Worm (Caenorhabditis elegans) whole organism, young adult: Measurements from ENCODE around the gene let-99.
A peak's percentile ranks its signal among the peaks of the same experiment; 100 is the strongest.

ENCODE experiments used
- B0261.1 ChIP-seq: sonication (generic microtip); optimal IDR thresholded peaks from 2 replicates; lab custom pipeline; 2016; ENCODE audit warnings: mild to moderate bottlenecking, missing genetic modification characterization, moderate library complexity, missing compliant biosample characterization
- B0336.3 ChIP-seq: fragments of 200-800 bp; sonication (Bioruptor generic); IDR thresholded peaks from 2 replicates; pipeline ENCODE4 v1.3.6; 2022; ENCODE audit warnings: missing genetic modification characterization, missing compliant biosample characterization
- C06A6.2 ChIP-seq: fragments of 200-800 bp; sonication (Bioruptor generic); conservative IDR thresholded peaks from 2 replicates; pipeline ENCODE4 v1.3.6; 2022; ENCODE audit warnings: missing genetic modification characterization, missing compliant biosample characterization
- C17E4.6 ChIP-seq: fragments of 200-800 bp; sonication (Bioruptor generic); IDR thresholded peaks from 2 replicates; pipeline ENCODE4 v1.3.6; 2022; ENCODE audit warnings: missing genetic modification reagents, missing genetic modification characterization, missing compliant biosample characterization
- D2030.7 ChIP-seq: fragments of 200-800 bp; sonication (Bioruptor generic); IDR thresholded peaks from 2 replicates; pipeline ENCODE4 v1.3.6; 2022; ENCODE audit warnings: missing genetic modification reagents, missing genetic modification characterization, missing compliant biosample characterization
- F10E7.11 ChIP-seq: sonication (generic microtip); optimal IDR thresholded peaks from 2 replicates; lab custom pipeline; 2017; ENCODE audit warnings: mild to moderate bottlenecking, missing genetic modification characterization, moderate library complexity, missing compliant biosample characterization
- F22D6.2 ChIP-seq: sonication (generic microtip); optimal IDR thresholded peaks from 2 replicates; lab custom pipeline; 2016; ENCODE audit warnings: mild to moderate bottlenecking, missing genetic modification characterization, missing compliant biosample characterization
- F23B12.7 ChIP-seq: sonication (generic microtip); optimal IDR thresholded peaks from 2 replicates; lab custom pipeline; 2017; ENCODE audit warnings: missing genetic modification characterization, mild to moderate bottlenecking, missing compliant biosample characterization, antibody characterized with exemption, moderate library complexity; ENCODE audit not compliant: insufficient read depth
- F33H1.4 ChIP-seq: fragments of 200-800 bp; sonication (Bioruptor generic); IDR thresholded peaks from 2 replicates; pipeline ENCODE4 v1.3.6; 2022; ENCODE audit warnings: missing genetic modification reagents, missing genetic modification characterization, missing compliant biosample characterization
- F39B2.1 ChIP-seq: fragments of 200-800 bp; sonication (Bioruptor generic); IDR thresholded peaks from 2 replicates; pipeline ENCODE4 v1.3.6; 2022; ENCODE audit warnings: missing genetic modification reagents, missing genetic modification characterization, missing compliant biosample characterization
- F49E8.2 ChIP-seq: sonication (generic microtip); optimal IDR thresholded peaks from 3 replicates; lab custom pipeline; 2017; ENCODE audit warnings: missing genetic modification characterization, mild to moderate bottlenecking, missing compliant biosample characterization, antibody characterized with exemption, moderate library complexity; ENCODE audit not compliant: insufficient read depth
- F55B11.4 ChIP-seq: sonication (generic microtip); optimal IDR thresholded peaks from 2 replicates; lab custom pipeline; 2016; ENCODE audit warnings: missing compliant biosample characterization, missing genetic modification characterization, borderline replicate concordance; ENCODE audit not compliant: insufficient read depth
- K11D2.4 ChIP-seq: fragments of 200-800 bp; sonication (Bioruptor generic); IDR thresholded peaks from 2 replicates; pipeline ENCODE4 v1.3.6; 2022; ENCODE audit warnings: missing genetic modification reagents, missing genetic modification characterization, missing compliant biosample characterization
- T07F8.4 ChIP-seq: sonication (generic microtip); optimal IDR thresholded peaks from 2 replicates; lab custom pipeline; 2016; ENCODE audit warnings: mild to moderate bottlenecking, missing genetic modification characterization, moderate library complexity, missing compliant biosample characterization
- T26A5.8 ChIP-seq: sonication (generic microtip); optimal IDR thresholded peaks from 2 replicates; lab custom pipeline; 2016; ENCODE audit warnings: missing genetic modification characterization, missing compliant biosample characterization
- Y53G8AR.9 ChIP-seq: fragments of 200-800 bp; sonication (Bioruptor generic); conservative IDR thresholded peaks from 2 replicates; pipeline ENCODE4 v1.3.6; 2022; ENCODE audit warnings: missing genetic modification reagents, missing genetic modification characterization, missing compliant biosample characterization
- Y67H2A.10 ChIP-seq: fragments of 200-800 bp; sonication (Bioruptor generic); conservative IDR thresholded peaks from 2 replicates; pipeline ENCODE4 v1.3.6; 2022; ENCODE audit warnings: missing genetic modification reagents, missing genetic modification characterization, missing compliant biosample characterization
- ama-1 ChIP-seq, 3 experiments: fragments of 150-350 bp in 1 of 3; sonication (generic microtip) in 2 of 3; optimal IDR thresholded peaks; 2 replicates each; lab custom pipeline; 2014 to 2018; ENCODE audit warnings: missing biosample characterization in 2 of 3, missing genetic modification characterization in 2 of 3, missing genetic modification reagents in 2 of 3
- atf-7 ChIP-seq: sonication (generic microtip); optimal IDR thresholded peaks from 2 replicates; lab custom pipeline; 2017; ENCODE audit warnings: mild to moderate bottlenecking, missing genetic modification characterization, missing compliant biosample characterization
- athp-1 ChIP-seq: sonication (generic microtip); optimal IDR thresholded peaks from 2 replicates; lab custom pipeline; 2017; ENCODE audit warnings: mild to moderate bottlenecking, missing genetic modification characterization, missing compliant biosample characterization
- attf-5 ChIP-seq: fragments of 200-800 bp; sonication (Bioruptor generic); optimal IDR thresholded peaks from 2 replicates; lab custom pipeline; 2018; ENCODE audit warnings: mild to moderate bottlenecking, missing genetic modification characterization, missing compliant biosample characterization
- attf-6 ChIP-seq: fragments of 200-800 bp; sonication (Bioruptor generic); IDR thresholded peaks from 2 replicates; pipeline ENCODE4 v1.3.6; 2022; ENCODE audit warnings: missing genetic modification reagents, missing genetic modification characterization, missing compliant biosample characterization
- bed-2 ChIP-seq: fragments of 200-800 bp; sonication (Bioruptor generic); IDR thresholded peaks from 2 replicates; pipeline ENCODE4 v1.3.6; 2022; ENCODE audit warnings: missing genetic modification reagents, missing genetic modification characterization, missing compliant biosample characterization
- ceh-79 ChIP-seq: sonication (generic microtip); optimal IDR thresholded peaks from 2 replicates; lab custom pipeline; 2017; ENCODE audit warnings: mild to moderate bottlenecking, missing genetic modification characterization, missing compliant biosample characterization
- ceh-91 ChIP-seq: fragments of 200-800 bp; sonication (Bioruptor generic); IDR thresholded peaks from 2 replicates; pipeline ENCODE4 v1.3.6; 2022; ENCODE audit warnings: missing genetic modification reagents, missing genetic modification characterization, missing compliant biosample characterization
- dox-1 ChIP-seq: fragments of 200-800 bp; sonication (Bioruptor generic); IDR thresholded peaks from 2 replicates; pipeline ENCODE4 v1.3.6; 2022; ENCODE audit warnings: missing genetic modification reagents, missing genetic modification characterization, missing compliant biosample characterization
- efl-1 ChIP-seq: fragments of 150-350 bp; optimal IDR thresholded peaks from 2 replicates; lab custom pipeline; 2014; ENCODE audit warnings: missing biosample characterization, missing genetic modification reagents, missing genetic modification characterization
- egrh-3 ChIP-seq: fragments of 200-800 bp; sonication (Bioruptor generic); IDR thresholded peaks from 2 replicates; pipeline ENCODE4 v1.3.6; 2022; ENCODE audit warnings: missing genetic modification reagents, missing genetic modification characterization, missing compliant biosample characterization
- ekl-4 ChIP-seq: fragments of 200-800 bp; sonication (Bioruptor generic); IDR thresholded peaks from 2 replicates; pipeline ENCODE4 v1.3.6; 2022; ENCODE audit warnings: missing genetic modification reagents, missing genetic modification characterization, missing compliant biosample characterization
- ets-4 ChIP-seq: fragments of 200-800 bp; sonication (Bioruptor generic); optimal IDR thresholded peaks from 2 replicates; lab custom pipeline; 2018; ENCODE audit warnings: mild to moderate bottlenecking, missing genetic modification characterization, missing compliant biosample characterization
- him-1 ChIP-seq: sonication (generic microtip); optimal IDR thresholded peaks from 2 replicates; lab custom pipeline; 2016; ENCODE audit warnings: missing genotype, missing genetic modification reagents, missing genetic modification characterization, missing compliant biosample characterization
- hlh-12 ChIP-seq: sonication (generic microtip); optimal IDR thresholded peaks from 2 replicates; lab custom pipeline; 2016; ENCODE audit warnings: missing genetic modification characterization, missing compliant biosample characterization
- let-526 ChIP-seq: fragments of 200-800 bp; sonication (Bioruptor generic); IDR thresholded peaks from 2 replicates; pipeline ENCODE4 v1.3.6; 2022; ENCODE audit warnings: missing genetic modification reagents, missing genetic modification characterization, missing compliant biosample characterization
- lin-26 ChIP-seq: fragments of 200-800 bp; sonication (Bioruptor generic); IDR thresholded peaks from 2 replicates; pipeline ENCODE4 v1.3.6; 2022; ENCODE audit warnings: missing genetic modification reagents, missing genetic modification characterization, missing compliant biosample characterization
- lsl-1 ChIP-seq: fragments of 200-800 bp; sonication (Bioruptor generic); optimal IDR thresholded peaks from 2 replicates; lab custom pipeline; 2018; ENCODE audit warnings: mild to moderate bottlenecking, missing genetic modification characterization, moderate library complexity, missing compliant biosample characterization
- mcd-1 ChIP-seq: fragments of 200-800 bp; sonication (Bioruptor generic); IDR thresholded peaks from 2 replicates; pipeline ENCODE4 v1.3.6; 2022; ENCODE audit warnings: missing genetic modification reagents, missing genetic modification characterization, missing compliant biosample characterization
- mel-28 ChIP-seq: sonication (generic microtip); optimal IDR thresholded peaks from 2 replicates; lab custom pipeline; 2016; ENCODE audit warnings: borderline replicate concordance, mild to moderate bottlenecking, missing genetic modification characterization, missing compliant biosample characterization
- nhr-27 ChIP-seq: fragments of 200-800 bp; sonication (Bioruptor generic); optimal IDR thresholded peaks from 2 replicates; lab custom pipeline; 2018; ENCODE audit warnings: mild to moderate bottlenecking, missing genetic modification characterization, moderate library complexity, missing compliant biosample characterization
- nhr-80 ChIP-seq: sonication (generic microtip); optimal IDR thresholded peaks from 2 replicates; lab custom pipeline; 2016; ENCODE audit warnings: missing genetic modification characterization, missing compliant biosample characterization
- pbrm-1 ChIP-seq: fragments of 200-800 bp; sonication (Bioruptor generic); IDR thresholded peaks from 2 replicates; pipeline ENCODE4 v1.3.6; 2022; ENCODE audit warnings: missing genetic modification reagents, missing genetic modification characterization, missing compliant biosample characterization
- rec-8 ChIP-seq, 2 experiments: sonication (generic microtip); optimal IDR thresholded peaks; 2 replicates each; lab custom pipeline; 2016; ENCODE audit warnings: mild to moderate bottlenecking in 2 of 2, missing genetic modification characterization in 2 of 2, missing genetic modification reagents in 2 of 2, missing genotype in 2 of 2, missing biosample characterization in 1 of 2, missing compliant biosample characterization in 1 of 2, moderate library complexity in 1 of 2
- sdz-38 ChIP-seq: sonication (generic microtip); optimal IDR thresholded peaks from 2 replicates; lab custom pipeline; 2016; ENCODE audit warnings: missing genotype, missing genetic modification characterization, missing compliant biosample characterization
- sea-2 ChIP-seq: fragments of 200-800 bp; sonication (Bioruptor generic); IDR thresholded peaks from 2 replicates; pipeline ENCODE4 v1.3.6; 2022; ENCODE audit warnings: missing genetic modification characterization, missing compliant biosample characterization
- snpc-3.4 ChIP-seq: sonication (generic microtip); optimal IDR thresholded peaks from 2 replicates; lab custom pipeline; 2017; ENCODE audit warnings: missing genetic modification characterization, mild to moderate bottlenecking, missing compliant biosample characterization, antibody characterized with exemption, moderate library complexity, missing genotype, missing genetic modification reagents
- snpc-4 ChIP-seq, 5 experiments: fragments of 150-350 bp in 1 of 5; sonication (generic microtip) in 4 of 5; optimal IDR thresholded peaks; 2 replicates each; lab custom pipeline; 2014 to 2018; ENCODE audit warnings: missing genetic modification characterization in 5 of 5, missing biosample characterization in 3 of 5, antibody characterized with exemption in 2 of 5, mild to moderate bottlenecking in 2 of 5, missing compliant biosample characterization in 2 of 5, missing genotype in 2 of 5, moderate library complexity in 2 of 5, missing genetic modification reagents in 1 of 5
- tbp1 ChIP-seq: fragments of 200-800 bp; sonication (Bioruptor generic); optimal IDR thresholded peaks from 2 replicates; lab custom pipeline; 2018; ENCODE audit warnings: mild to moderate bottlenecking, missing genetic modification characterization, missing compliant biosample characterization
- zfh-2 ChIP-seq: fragments of 200-800 bp; sonication (Bioruptor generic); conservative IDR thresholded peaks from 2 replicates; pipeline ENCODE4 v1.3.6; 2022; ENCODE audit warnings: missing genetic modification reagents, missing genetic modification characterization, missing compliant biosample characterization
- ztf-25 ChIP-seq: fragments of 200-800 bp; sonication (Bioruptor generic); IDR thresholded peaks from 2 replicates; pipeline ENCODE4 v1.3.6; 2022; ENCODE audit warnings: missing genetic modification reagents, missing genetic modification characterization, missing compliant biosample characterization

Gene let-99

DNA sequence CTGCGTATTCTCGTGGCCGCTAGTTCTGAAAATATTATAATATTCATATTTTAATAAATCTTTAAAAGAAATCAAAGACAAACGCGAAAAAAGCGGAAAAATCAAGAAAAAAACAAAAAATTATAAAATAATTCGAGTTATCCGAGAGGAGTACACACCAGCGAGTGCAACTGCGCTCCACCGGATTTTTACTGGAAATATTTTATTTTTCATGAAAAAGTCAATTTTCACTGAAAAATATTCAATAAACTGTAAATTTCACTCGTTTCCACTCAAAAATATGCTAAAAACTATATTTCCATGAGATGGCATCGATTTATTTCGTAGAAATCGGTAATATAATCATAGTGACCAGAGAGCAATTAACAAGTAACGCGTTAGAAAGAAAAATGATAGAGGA is 37.8 kb downstream of the let-99 start, which contains the start of gene Y55D9A.2:
TSS of gene Y55D9A.2 (minus strand) at position 31 of the 400 bp plus-strand sequence.
- TF ChIP-seq atf-7 (tag; lab: Kevin White, UChicago) (no peak), rec-8 (tag; optimal IDR thresholded peaks at IDR 0.05; lab: Kevin White, UChicago) (no peak), efl-1 (GFP tag; lab: Kevin White, UChicago) (no peak), sdz-38 (tag; lab: Kevin White, UChicago) (no peak), snpc-3.4 (tag; lab: Kevin White, UChicago) (no peak), ztf-25 (GFP tag; lab: Robert Waterston, UW) (no peak), nhr-27 (tag; lab: Kevin White, UChicago) (no peak), lin-26 (GFP tag; lab: Robert Waterston, UW) (no peak), hlh-12 (tag; lab: Kevin White, UChicago) (no peak), ets-4 (GFP tag; lab: Kevin White, UChicago) (no peak), lsl-1 (GFP tag; lab: Kevin White, UChicago) (peak; percentile 22), C17E4.6 (GFP tag; lab: Robert Waterston, UW) (no peak), D2030.7 (no peak), attf-5 (no peak), ekl-4 (GFP tag; lab: Robert Waterston, UW) (no peak), him-1 (peak; percentile 39), B0336.3 (peak; percentile 21; the same call in 1 of the 2 replicates), ceh-79 (tag; lab: Kevin White, UChicago) (no peak), F55B11.4 (tag; lab: Kevin White, UChicago) (no peak), zfh-2 (no peak), F10E7.11 (tag; lab: Kevin White, UChicago) (no peak), T26A5.8 (tag; lab: Kevin White, UChicago) (no peak), F49E8.2 (tag; lab: Kevin White, UChicago) (peak; percentile 40), tbp1 (GFP tag; lab: Kevin White, UChicago) (no peak), attf-6 (GFP tag; lab: Robert Waterston, UW) (no peak), mel-28 (tag; lab: Kevin White, UChicago) (no peak), F33H1.4 (GFP tag; lab: Robert Waterston, UW) (0 out of 2 replicates have a peak, but pooled peaks have one; percentile 6), snpc-4 (GFP tag; optimal IDR thresholded peaks at IDR 0.05; lab: Kevin White, UChicago) (no peak), snpc-4 (tag; optimal IDR thresholded peaks at IDR 0.05; lab: Kevin White, UChicago) (peak in 1 of 4 experiments; percentile 50), ceh-91 (GFP tag; lab: Robert Waterston, UW) (no peak), pbrm-1 (no peak), nhr-80 (tag; lab: Kevin White, UChicago) (no peak), C06A6.2 (GFP tag; lab: Robert Waterston, UW) (no peak), F39B2.1 (GFP tag; lab: Robert Waterston, UW) (no peak), F22D6.2 (tag; lab: Kevin White, UChicago) (no peak), Y67H2A.10 (GFP tag; lab: Robert Waterston, UW) (no peak), egrh-3 (no peak), let-526 (GFP tag; lab: Robert Waterston, UW) (no peak), B0261.1 (no peak), F23B12.7 (tag; lab: Kevin White, UChicago) (peak; percentile 11), bed-2 (GFP tag; lab: Robert Waterston, UW) (no peak), athp-1 (tag; lab: Kevin White, UChicago) (no peak), mcd-1 (peak; percentile 82), T07F8.4 (no peak), ama-1 (optimal IDR thresholded peaks at IDR 0.05; lab: Kevin White, UChicago) (no peak), ama-1 (GFP tag; optimal IDR thresholded peaks at IDR 0.05; lab: Kevin White, UChicago) (no peak), dox-1 (GFP tag; lab: Robert Waterston, UW) (no peak), sea-2 (no peak), K11D2.4 (GFP tag; lab: Robert Waterston, UW) (no peak), Y53G8AR.9 (GFP tag; lab: Robert Waterston, UW) (0 out of 2 replicates have a peak, but pooled peaks have one; percentile 38)
